Worm (Caenorhabditis elegans) whole organism, L2 larva: ENCODE measurements around the gene F54D8.10.

ENCODE experiments used
- Y55F3AM.14 ChIP-seq: fragments of 200-800 bp; sonication (Bioruptor generic); optimal IDR thresholded peaks from 2 replicates; lab custom pipeline; 2018; ENCODE audit warnings: mild to moderate bottlenecking, missing genetic modification characterization, missing compliant biosample characterization
- aly-2 ChIP-seq: fragments of 150-350 bp; optimal IDR thresholded peaks from 2 replicates; lab custom pipeline; 2014; ENCODE audit warnings: missing biosample characterization, missing genetic modification characterization
- ama-1 ChIP-seq: fragments of 150-350 bp; optimal IDR thresholded peaks from 2 replicates; lab custom pipeline; 2018; ENCODE audit warnings: inconsistent platforms
- blmp-1 ChIP-seq: sonication (generic microtip); optimal IDR thresholded peaks from 2 replicates; lab custom pipeline; 2017; ENCODE audit warnings: missing genetic modification characterization, mild to moderate bottlenecking, missing compliant biosample characterization, antibody characterized with exemption, moderate library complexity; ENCODE audit not compliant: insufficient read depth
- ceh-16 ChIP-seq: fragments of 150-350 bp; optimal IDR thresholded peaks from 2 replicates; lab custom pipeline; 2014; ENCODE audit warnings: missing biosample characterization, missing genetic modification characterization
- dmd-4 ChIP-seq: sonication (generic microtip); optimal IDR thresholded peaks from 2 replicates; lab custom pipeline; 2017; ENCODE audit warnings: missing biosample characterization, missing genetic modification characterization
- mab-5 ChIP-seq: fragments of 150-350 bp; optimal IDR thresholded peaks from 2 replicates; lab custom pipeline; 2014; ENCODE audit warnings: missing biosample characterization, missing genetic modification characterization
- nhr-23 ChIP-seq: fragments of 150-350 bp; optimal IDR thresholded peaks from 2 replicates; lab custom pipeline; 2014; ENCODE audit warnings: missing biosample characterization, missing genetic modification reagents, missing genetic modification characterization
- skn-1 ChIP-seq: sonication (generic microtip); optimal IDR thresholded peaks from 2 replicates; lab custom pipeline; 2017; ENCODE audit warnings: missing biosample characterization, missing genetic modification characterization
- zag-1 ChIP-seq: fragments of 150-350 bp; optimal IDR thresholded peaks from 2 replicates; lab custom pipeline; 2014; ENCODE audit warnings: missing biosample characterization, missing genetic modification characterization
- ztf-4 ChIP-seq: fragments of 150-350 bp; optimal IDR thresholded peaks from 2 replicates; lab custom pipeline; 2014; ENCODE audit warnings: missing biosample characterization, missing genetic modification characterization

- no peak for TF ChIP-seq blmp-1 (tag; lab: Kevin White, UChicago)
- TF ChIP-seq zag-1 = no peak
- TF ChIP-seq aly-2 (tag; lab: Kevin White, UChicago) = no peak
- no peak for TF ChIP-seq Y55F3AM.14 (GFP tag; lab: Kevin White, UChicago)
- no peak for TF ChIP-seq nhr-23 (tag; lab: Kevin White, UChicago)
- TF ChIP-seq dmd-4 = no peak
- no peak for TF ChIP-seq mab-5 (tag; lab: Kevin White, UChicago)
- TF ChIP-seq ztf-4 (tag; lab: Kevin White, UChicago) = no peak
- no peak for TF ChIP-seq ama-1 (lab: Kevin White, UChicago)
- TF ChIP-seq skn-1 (tag; lab: Kevin White, UChicago) = no peak
- TF ChIP-seq ceh-16 (tag; lab: Kevin White, UChicago) = no peak
Observed at ce11 chrIII:5112998-5113397, 18.4 kb downstream of the F54D8.10 start.
